Fruit fly (Drosophila melanogaster): ENCODE measurements around the gene SNF4Agamma.

The SNF4Agamma gene

dm6 chr3R:21092829-21093228, 47.7 kb upstream of the SNF4Agamma start (continued):
- TF ChIP-seq CG6175 (GFP tag; IDR thresholded peaks at IDR 0.05): no peak
- no peak for TF ChIP-seq CG1792 (GFP tag; optimal IDR thresholded peaks at IDR 0.05)
- no peak for TF ChIP-seq Spps (tag; optimal IDR thresholded peaks at IDR 0.05)
- TF ChIP-seq CG12659 (GFP tag; optimal IDR thresholded peaks at IDR 0.05): peak; percentile 7
- no peak for TF ChIP-seq HmgZ (tag; optimal IDR thresholded peaks at IDR 0.05)
- TF ChIP-seq dpn (GFP tag; optimal IDR thresholded peaks at IDR 0.05): peak in 1 of 2 experiments; percentile 29
- TF ChIP-seq Optix (GFP tag; IDR thresholded peaks at IDR 0.05): no peak
- no peak for TF ChIP-seq BtbVII (GFP tag; optimal IDR thresholded peaks at IDR 0.05)
- TF ChIP-seq sd (tag; optimal IDR thresholded peaks at IDR 0.05): peak; percentile 16
- no peak for TF ChIP-seq CG9797 (GFP tag; optimal IDR thresholded peaks at IDR 0.05)
- no peak for TF ChIP-seq CG14014 (GFP tag; IDR thresholded peaks at IDR 0.05)
- TF ChIP-seq p53 (GFP tag; optimal IDR thresholded peaks at IDR 0.05): no peak
- no peak for TF ChIP-seq odd (GFP tag; optimal IDR thresholded peaks at IDR 0.05)
- no peak for TF ChIP-seq CG11456 (GFP tag; IDR thresholded peaks at IDR 0.05)
- TF ChIP-seq ato (GFP tag; IDR thresholded peaks at IDR 0.05; ENCODE audit: partially characterized antibody): no peak
- TF ChIP-seq stwl (tag; optimal IDR thresholded peaks at IDR 0.05): no peak
- TF ChIP-seq gem (tag; optimal IDR thresholded peaks at IDR 0.05): peak; percentile 52
- TF ChIP-seq Hr51 (GFP tag; optimal IDR thresholded peaks at IDR 0.05): peak in 1 of 2 experiments; percentile 39
- TF ChIP-seq CG10979 (tag; optimal IDR thresholded peaks at IDR 0.05): no peak
- TF ChIP-seq CG10321 (GFP tag; IDR thresholded peaks at IDR 0.05): no peak
- no peak for TF ChIP-seq CG10431 (GFP tag; optimal IDR thresholded peaks at IDR 0.05)
- no peak for TF ChIP-seq salm (tag; optimal IDR thresholded peaks at IDR 0.05)
- peak; percentile 20 for TF ChIP-seq CG12769 (tag; optimal IDR thresholded peaks at IDR 0.05)
- peak; percentile 0 for TF ChIP-seq CG8388 (GFP tag; optimal IDR thresholded peaks at IDR 0.05)
- TF ChIP-seq Doc3 (GFP tag; IDR thresholded peaks at IDR 0.05; ENCODE audit: partially characterized antibody): no peak
- no peak for TF ChIP-seq ttk (GFP tag; IDR thresholded peaks at IDR 0.05)
- no peak for TF ChIP-seq Oaz (GFP tag; IDR thresholded peaks at IDR 0.05)
- no peak for TF ChIP-seq usp (GFP tag; optimal IDR thresholded peaks at IDR 0.05)
- no peak for TF ChIP-seq CG8089 (GFP tag; optimal IDR thresholded peaks at IDR 0.05)
- TF ChIP-seq trh (GFP tag; optimal IDR thresholded peaks at IDR 0.05): no peak
- TF ChIP-seq dati (GFP tag; IDR thresholded peaks at IDR 0.05): no peak
- peak; percentile 56 for TF ChIP-seq Sox102F (GFP tag; optimal IDR thresholded peaks at IDR 0.05)
- TF ChIP-seq CG12071 (GFP tag; optimal IDR thresholded peaks at IDR 0.05): no peak
- TF ChIP-seq CG13894 (tag; optimal IDR thresholded peaks at IDR 0.05): no peak
- TF ChIP-seq CG3281 (GFP tag; optimal IDR thresholded peaks at IDR 0.05): no peak
- TF ChIP-seq dmrt11E (tag; optimal IDR thresholded peaks at IDR 0.05): no peak
- TF ChIP-seq sima (GFP tag; optimal IDR thresholded peaks at IDR 0.05): no peak
- no peak for TF ChIP-seq sens (GFP tag)
- TF ChIP-seq row (GFP tag; IDR thresholded peaks at IDR 0.05): peak; percentile 41; the same call in 2 of the 3 replicates
- no peak for TF ChIP-seq CG7987 (GFP tag; optimal IDR thresholded peaks at IDR 0.05)
- no peak for TF ChIP-seq CG8281 (tag; optimal IDR thresholded peaks at IDR 0.05)
- TF ChIP-seq CG42726 (GFP tag; IDR thresholded peaks at IDR 0.05; ENCODE audit: partially characterized antibody): no peak
- no peak for TF ChIP-seq toy (GFP tag; IDR thresholded peaks at IDR 0.05)
- no peak for TF ChIP-seq tx (GFP tag; optimal IDR thresholded peaks at IDR 0.05)
- no peak for TF ChIP-seq bab2 (GFP tag; optimal IDR thresholded peaks at IDR 0.05)
- no peak for TF ChIP-seq CG17829 (tag; optimal IDR thresholded peaks at IDR 0.05)
- TF ChIP-seq CG12942 (GFP tag; optimal IDR thresholded peaks at IDR 0.05): peak; percentile 10
- peak; percentile 11 for TF ChIP-seq CG12391 (tag; optimal IDR thresholded peaks at IDR 0.05)
- TF ChIP-seq PHDP (tag; optimal IDR thresholded peaks at IDR 0.05): peak; percentile 11
- no peak for TF ChIP-seq caup (GFP tag; optimal IDR thresholded peaks at IDR 0.05; ENCODE audit: severe bottlenecking)
- TF ChIP-seq tup (GFP tag; optimal IDR thresholded peaks at IDR 0.05): no peak
